Worm (Caenorhabditis elegans) whole organism, L1 larva: Measurements from ENCODE around the gene stc-1.
A peak's percentile ranks its signal among the peaks of the same experiment; 100 is the strongest.

Experiments used
- ceh-82 ChIP-seq, 3 experiments: fragments of 150-350 bp in 1 of 3; sonication (generic microtip) in 2 of 3; optimal IDR thresholded peaks; 2 replicates each; lab custom pipeline; 2014 to 2017; ENCODE audit warnings: missing biosample characterization in 3 of 3, missing genetic modification characterization in 3 of 3
- efl-1 ChIP-seq, 4 experiments: fragments of 150-350 bp; optimal IDR thresholded peaks in 3 of 4; peaks in 1 of 4; 1 replicate in 1 of 4; 2 replicates in 3 of 4; lab custom pipeline; 2014; ENCODE audit warnings: missing biosample characterization in 2 of 4, missing genetic modification characterization in 2 of 4, missing genetic modification reagents in 2 of 4
- lin-35 ChIP-seq, 2 experiments: fragments of 150-350 bp; optimal IDR thresholded peaks; 2 replicates each; lab custom pipeline; 2014; ENCODE audit warnings: missing biosample characterization in 2 of 2, missing genetic modification characterization in 2 of 2, missing genetic modification reagents in 2 of 2
- snu-23 ChIP-seq: sonication (generic microtip); optimal IDR thresholded peaks from 2 replicates; lab custom pipeline; 2016; ENCODE audit warnings: missing genetic modification characterization, missing compliant biosample characterization

ce11 chrII:8561227-8561626 is 4.7 kb downstream of the stc-1 start, which contains the start of gene iff-2:
- TF ChIP-seq lin-35 (GFP tag; optimal IDR thresholded peaks at IDR 0.05; lab: Kevin White, UChicago) (peak; percentile 97 to 99), snu-23 (GFP tag; lab: Kevin White, UChicago) (peak; percentile 100), efl-1 (optimal IDR thresholded peaks at IDR 0.05; lab: Kevin White, UChicago) (peak; percentile 98), efl-1 (GFP tag; optimal IDR thresholded peaks at IDR 0.05 in 1 of 2; lab: Kevin White, UChicago) (peak; percentile 91 to 100), ceh-82 (tag; optimal IDR thresholded peaks at IDR 0.05; lab: Kevin White, UChicago) (peak; percentile 99)
